Fruit fly (Drosophila melanogaster) whole organism, adult: ENCODE measurements around the gene CG43915.

ENCODE experiments used
- CG12768 ChIP-seq: fragments of 200-800 bp; sonication (Bioruptor generic); optimal IDR thresholded peaks from 2 replicates; lab custom pipeline; 2017; ENCODE audit warnings: missing biosample characterization, missing genetic modification characterization, mild to moderate bottlenecking, moderate library complexity, missing genetic modification reagents
- CG14711 ChIP-seq: fragments of 200-800 bp; sonication (Bioruptor generic); optimal IDR thresholded peaks from 2 replicates; lab custom pipeline; 2018; ENCODE audit warnings: missing biosample characterization, mild to moderate bottlenecking, missing genetic modification characterization, moderate library complexity
- CG5204 ChIP-seq: fragments of 200-800 bp; sonication (Bioruptor generic); optimal IDR thresholded peaks from 2 replicates; lab custom pipeline; 2016; ENCODE audit warnings: missing biosample characterization, missing genetic modification characterization
- CG7045 ChIP-seq: fragments of 200-800 bp; sonication (Bioruptor generic); optimal IDR thresholded peaks from 2 replicates; lab custom pipeline; 2017; ENCODE audit warnings: missing biosample characterization, mild to moderate bottlenecking, missing genetic modification characterization
- CG7101 ChIP-seq: fragments of 200-800 bp; sonication (Bioruptor generic); optimal IDR thresholded peaks from 2 replicates; lab custom pipeline; 2018; ENCODE audit warnings: missing biosample characterization, mild to moderate bottlenecking, missing genetic modification characterization, moderate library complexity
- Mnt ChIP-seq: fragments of 200-800 bp; sonication (Bioruptor generic); optimal IDR thresholded peaks from 2 replicates; lab custom pipeline; 2016; ENCODE audit warnings: missing biosample characterization, mild to moderate bottlenecking, missing genetic modification characterization
- bab1 ChIP-seq: fragments of 200-800 bp; sonication (Bioruptor generic); optimal IDR thresholded peaks from 3 replicates; lab custom pipeline; 2019; ENCODE audit warnings: missing biosample characterization, mild to moderate bottlenecking, missing genetic modification characterization, moderate library complexity
- cic ChIP-seq: fragments of 200-800 bp; sonication (Bioruptor generic); optimal IDR thresholded peaks from 2 replicates; lab custom pipeline; 2017; ENCODE audit warnings: missing biosample characterization, mild to moderate bottlenecking, missing genetic modification characterization, moderate library complexity
- cnc ChIP-seq, 2 experiments: fragments of >200 bp; optimal IDR thresholded peaks; 2 replicates each; lab custom pipeline; 2017
- kay ChIP-seq: fragments of 200-800 bp; sonication (Bioruptor generic); peaks from one replicate; lab custom pipeline; 2016; ENCODE audit warnings: missing biosample characterization, missing genetic modification characterization, borderline replicate concordance
- ovo ChIP-seq: fragments of 200-800 bp; sonication (Bioruptor generic); optimal IDR thresholded peaks from 2 replicates; lab custom pipeline; 2016; ENCODE audit warnings: missing biosample characterization, missing genetic modification characterization
- toe ChIP-seq: fragments of 200-800 bp; sonication (Bioruptor generic); optimal IDR thresholded peaks from 2 replicates; lab custom pipeline; 2016; ENCODE audit warnings: missing biosample characterization, missing genetic modification characterization

DNA sequence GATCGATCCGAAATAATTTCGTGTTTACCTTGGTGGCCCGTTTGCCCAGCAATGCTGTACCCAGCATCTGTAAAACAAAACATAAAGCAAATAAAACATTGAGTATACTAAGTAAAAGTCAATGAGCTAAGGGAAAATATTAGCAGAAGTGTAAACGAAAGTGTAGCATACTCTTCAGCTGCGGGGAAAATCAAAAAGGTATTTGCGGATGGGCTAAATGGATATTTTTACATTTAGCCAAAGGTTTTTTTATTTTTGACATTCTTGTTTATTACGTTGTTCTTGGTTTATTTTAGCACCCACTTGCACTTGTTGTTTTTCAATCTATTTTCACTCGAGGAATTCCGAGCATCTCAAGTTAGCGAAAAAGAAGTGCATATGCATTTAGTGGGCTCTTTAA is 41.8 kb upstream of the CG43915 start:
- TF ChIP-seq CG14711 (no peak), cic (GFP tag; lab: Kevin White, UChicago) (no peak), CG5204 (GFP tag; lab: Kevin White, UChicago) (no peak), Mnt (no peak), kay (GFP tag; lab: Kevin White, UChicago) (no peak), ovo (GFP tag; lab: Kevin White, UChicago) (no peak), CG7101 (tag; lab: Kevin White, UChicago) (no peak), bab1 (no peak), cnc (optimal IDR thresholded peaks at IDR 0.05; lab: Kevin White, UChicago) (no peak), CG7045 (no peak), CG12768 (no peak), toe (GFP tag; lab: Kevin White, UChicago) (no peak)
